Fruit fly (Drosophila melanogaster) whole organism, embryonic: ENCODE measurements around the gene yps.

Source experiments
- Abd-B ChIP-seq: fragments of 200-800 bp; sonication (Bioruptor generic); optimal IDR thresholded peaks from 2 replicates; lab custom pipeline; 2018; ENCODE audit warnings: missing biosample characterization, mild to moderate bottlenecking, missing genetic modification characterization, moderate library complexity
- Antp ChIP-seq: fragments of 200-800 bp; sonication (Bioruptor generic); optimal IDR thresholded peaks from 3 replicates; lab custom pipeline; 2016; ENCODE audit warnings: missing biosample characterization, missing genetic modification characterization
- Atf-2 ChIP-seq: fragments of 200-800 bp; sonication (Bioruptor generic); optimal IDR thresholded peaks from 2 replicates; lab custom pipeline; 2016; ENCODE audit warnings: missing biosample characterization, missing genetic modification characterization
- Awh ChIP-seq: fragments of 200-800 bp; sonication (Bioruptor generic); IDR thresholded peaks from 2 replicates; pipeline ENCODE4, ENCODE4 v1.3.6; 2022; ENCODE audit warnings: missing biosample characterization, missing genetic modification characterization
- B-H2 ChIP-seq: fragments of 200-800 bp; sonication (Bioruptor generic); optimal IDR thresholded peaks from 2 replicates; lab custom pipeline; 2018; ENCODE audit warnings: missing biosample characterization, mild to moderate bottlenecking, missing genetic modification characterization
- CG10543 ChIP-seq: fragments of 200-800 bp; sonication (Bioruptor generic); optimal IDR thresholded peaks from 3 replicates; lab custom pipeline; 2017; ENCODE audit warnings: missing biosample characterization, mild to moderate bottlenecking, missing genetic modification characterization, moderate library complexity
- CG11085 ChIP-seq: fragments of 200-800 bp; sonication (Bioruptor generic); IDR thresholded peaks from 2 replicates; pipeline ENCODE4 v1.3.6; 2022; ENCODE audit warnings: missing biosample characterization, missing genetic modification characterization
- CG12104 ChIP-seq: fragments of 200-800 bp; sonication (Bioruptor generic); optimal IDR thresholded peaks from 3 replicates; lab custom pipeline; 2016; ENCODE audit warnings: missing biosample characterization, missing genetic modification characterization
- CG12299 ChIP-seq: fragments of 200-800 bp; sonication (Bioruptor generic); optimal IDR thresholded peaks from 2 replicates; lab custom pipeline; 2018; ENCODE audit warnings: missing biosample characterization, mild to moderate bottlenecking, missing genetic modification characterization
- CG13775 ChIP-seq: fragments of 200-800 bp; sonication (Bioruptor generic); optimal IDR thresholded peaks from 3 replicates; lab custom pipeline; 2017; ENCODE audit warnings: missing biosample characterization, mild to moderate bottlenecking, missing genetic modification characterization
- CG14710 ChIP-seq: fragments of 200-800 bp; sonication (Bioruptor generic); optimal IDR thresholded peaks from 3 replicates; lab custom pipeline; 2019; ENCODE audit warnings: missing biosample characterization, mild to moderate bottlenecking, missing genetic modification characterization, moderate library complexity
- CG1529 ChIP-seq: fragments of 200-800 bp; sonication (Bioruptor generic); optimal IDR thresholded peaks from 3 replicates; lab custom pipeline; 2018; ENCODE audit warnings: missing biosample characterization, missing genetic modification characterization
- CG16813 ChIP-seq: fragments of 200-800 bp; sonication (Bioruptor generic); IDR thresholded peaks from 3 replicates; pipeline ENCODE4 v1.3.6; 2022; ENCODE audit warnings: missing biosample characterization, missing genetic modification characterization; ENCODE audit not compliant: partially characterized antibody
- CG17385 ChIP-seq: fragments of 200-800 bp; sonication (Bioruptor generic); optimal IDR thresholded peaks from 3 replicates; lab custom pipeline; 2018; ENCODE audit warnings: missing biosample characterization, mild to moderate bottlenecking, missing genetic modification characterization
- CG17568 ChIP-seq: fragments of 200-800 bp; sonication (Bioruptor generic); optimal IDR thresholded peaks from 2 replicates; lab custom pipeline; 2018; ENCODE audit warnings: missing biosample characterization, mild to moderate bottlenecking, missing genetic modification characterization, moderate library complexity
- CG2678 ChIP-seq: fragments of 200-800 bp; sonication (Bioruptor generic); optimal IDR thresholded peaks from 3 replicates; lab custom pipeline; 2019; ENCODE audit warnings: missing biosample characterization, mild to moderate bottlenecking, missing genetic modification characterization, moderate library complexity
- CG3065 ChIP-seq: fragments of 200-800 bp; sonication (Bioruptor generic); optimal IDR thresholded peaks from 2 replicates; lab custom pipeline; 2016; ENCODE audit warnings: missing biosample characterization, missing genetic modification characterization
- CG31388 ChIP-seq: fragments of 200-800 bp; sonication (Bioruptor generic); optimal IDR thresholded peaks from 2 replicates; lab custom pipeline; 2016; ENCODE audit warnings: missing biosample characterization, missing genetic modification characterization
- CG33557 ChIP-seq: fragments of 200-800 bp; sonication (Bioruptor generic); optimal IDR thresholded peaks from 2 replicates; lab custom pipeline; 2019; ENCODE audit warnings: missing biosample characterization, mild to moderate bottlenecking, missing genetic modification characterization, moderate library complexity
- CG4730 ChIP-seq: fragments of 200-800 bp; sonication (Bioruptor generic); IDR thresholded peaks from 2 replicates; pipeline ENCODE4 v1.3.6; 2022; ENCODE audit warnings: missing biosample characterization, missing genetic modification characterization
- CG6813 ChIP-seq: fragments of 200-800 bp; sonication (Bioruptor generic); optimal IDR thresholded peaks from 2 replicates; lab custom pipeline; 2017; ENCODE audit warnings: missing biosample characterization, missing genetic modification characterization, mild to moderate bottlenecking, moderate library complexity, missing genetic modification reagents
- CG7839 ChIP-seq: fragments of 200-800 bp; sonication (Bioruptor generic); optimal IDR thresholded peaks from 3 replicates; lab custom pipeline; 2018; ENCODE audit warnings: missing biosample characterization, mild to moderate bottlenecking, missing genetic modification characterization, moderate library complexity
- CG8281 ChIP-seq: fragments of 200-800 bp; sonication (Bioruptor generic); optimal IDR thresholded peaks from 2 replicates; lab custom pipeline; 2018; ENCODE audit warnings: missing biosample characterization, mild to moderate bottlenecking, missing genetic modification characterization, moderate library complexity
- D19A ChIP-seq: fragments of 200-800 bp; optimal IDR thresholded peaks from 3 replicates; lab custom pipeline; 2019; ENCODE audit warnings: missing biosample characterization, mild to moderate bottlenecking, missing genetic modification characterization, moderate library complexity
- Dbx ChIP-seq: fragments of 200-800 bp; sonication (Bioruptor generic); IDR thresholded peaks from 3 replicates; pipeline ENCODE4 v1.3.6; 2022; ENCODE audit warnings: missing biosample characterization, missing genetic modification characterization
- Dip2 ChIP-seq: fragments of 200-800 bp; sonication (Bioruptor generic); IDR thresholded peaks from 2 replicates; pipeline ENCODE4 v1.3.6; 2022; ENCODE audit warnings: missing biosample characterization, missing genetic modification characterization
- Eip74EF ChIP-seq, 2 experiments: fragments of 200-800 bp in 1 of 2; fragments of >200 bp in 1 of 2; sonication (Bioruptor generic) in 1 of 2; optimal IDR thresholded peaks; 2 replicates each; lab custom pipeline; 2017 to 2019; ENCODE audit warnings: missing biosample characterization in 2 of 2, missing genetic modification characterization in 2 of 2, mild to moderate bottlenecking in 1 of 2, moderate library complexity in 1 of 2
- Ets97D ChIP-seq: fragments of 200-800 bp; sonication (Bioruptor generic); optimal IDR thresholded peaks from 3 replicates; lab custom pipeline; 2016; ENCODE audit warnings: missing biosample characterization, missing genetic modification characterization
- Fer3 ChIP-seq: fragments of 200-800 bp; sonication (Bioruptor generic); optimal IDR thresholded peaks from 2 replicates; lab custom pipeline; 2018; ENCODE audit warnings: missing biosample characterization, mild to moderate bottlenecking, missing genetic modification characterization, moderate library complexity
- H2.0 ChIP-seq: fragments of 200-800 bp; sonication (Bioruptor generic); IDR thresholded peaks from 2 replicates; pipeline ENCODE4 v1.3.6; 2022; ENCODE audit warnings: missing biosample characterization, missing genetic modification characterization
- Kr ChIP-seq: fragments of 200-800 bp; sonication (Bioruptor generic); optimal IDR thresholded peaks from 2 replicates; lab custom pipeline; 2017; ENCODE audit warnings: missing biosample characterization, mild to moderate bottlenecking, missing genetic modification characterization
- Mad ChIP-seq: fragments of 200-800 bp; sonication (Bioruptor generic); optimal IDR thresholded peaks from 2 replicates; lab custom pipeline; 2016; ENCODE audit warnings: missing biosample characterization, missing genetic modification characterization
- Nf-YC ChIP-seq: fragments of 200-800 bp; optimal IDR thresholded peaks from 3 replicates; lab custom pipeline; 2019; ENCODE audit warnings: missing biosample characterization, mild to moderate bottlenecking, missing genetic modification characterization, moderate library complexity
- Oli ChIP-seq: fragments of 200-800 bp; sonication (Bioruptor generic); optimal IDR thresholded peaks from 2 replicates; lab custom pipeline; 2018; ENCODE audit warnings: missing biosample characterization, mild to moderate bottlenecking, missing genetic modification characterization, moderate library complexity
- Opbp ChIP-seq: fragments of 200-800 bp; sonication (Bioruptor generic); IDR thresholded peaks from 3 replicates; pipeline ENCODE4 v1.3.6; 2022; ENCODE audit warnings: missing biosample characterization, missing genetic modification characterization; ENCODE audit not compliant: partially characterized antibody
- Ptx1 ChIP-seq: fragments of 200-800 bp; sonication (Bioruptor generic); IDR thresholded peaks from 2 replicates; pipeline ENCODE4 v1.3.6; 2022; ENCODE audit warnings: missing biosample characterization, missing genetic modification characterization
- Scr ChIP-seq: fragments of 200-800 bp; sonication (Bioruptor generic); IDR thresholded peaks from 2 replicates; pipeline ENCODE4 v1.3.6; 2022; ENCODE audit warnings: missing biosample characterization, missing genetic modification characterization; ENCODE audit not compliant: partially characterized antibody
- cwo ChIP-seq: fragments of 200-800 bp; sonication (Bioruptor generic); optimal IDR thresholded peaks from 3 replicates; lab custom pipeline; 2017; ENCODE audit warnings: missing biosample characterization, missing genetic modification characterization, mild to moderate bottlenecking, moderate library complexity, missing genetic modification reagents
- gsb-n ChIP-seq: fragments of 200-800 bp; sonication (Bioruptor generic); optimal IDR thresholded peaks from 3 replicates; lab custom pipeline; 2018; ENCODE audit warnings: missing biosample characterization, mild to moderate bottlenecking, missing genetic modification characterization
- insv ChIP-seq, 2 experiments: fragments of 200-800 bp; sonication (Bioruptor generic); optimal IDR thresholded peaks; 3 replicates each; lab custom pipeline; 2016 to 2018; ENCODE audit warnings: missing biosample characterization in 2 of 2, missing genetic modification characterization in 2 of 2
- jumu ChIP-seq: fragments of 200-800 bp; sonication (Bioruptor generic); optimal IDR thresholded peaks from 3 replicates; lab custom pipeline; 2016; ENCODE audit warnings: missing biosample characterization, missing genetic modification characterization
- nom ChIP-seq: fragments of 200-800 bp; sonication (Bioruptor generic); optimal IDR thresholded peaks from 2 replicates; lab custom pipeline; 2017; ENCODE audit warnings: missing biosample characterization, missing genetic modification characterization, mild to moderate bottlenecking, moderate library complexity, missing genetic modification reagents
- prd ChIP-seq, 3 experiments: fragments of >200 bp in 2 of 3; fragments of 200-800 bp in 1 of 3; sonication (Bioruptor generic) in 1 of 3; optimal IDR thresholded peaks in 2 of 3; IDR thresholded peaks in 1 of 3; 2 replicates in 2 of 3; 3 replicates in 1 of 3; pipeline versions ENCODE4 v1.3.6 to Lab custom; 2017 to 2022; ENCODE audit warnings: missing biosample characterization in 1 of 3, missing genetic modification characterization in 1 of 3
- sens ChIP-seq: fragments of 200-800 bp; sonication (Bioruptor generic); peaks from one replicate; lab custom pipeline; 2016; ENCODE audit warnings: missing biosample characterization, missing genetic modification characterization
- seq ChIP-seq: fragments of 200-800 bp; sonication (Bioruptor generic); IDR thresholded peaks from 2 replicates; pipeline ENCODE4 v1.3.6; 2022; ENCODE audit warnings: missing biosample characterization, missing genetic modification characterization
- sim ChIP-seq: fragments of 200-800 bp; sonication (Bioruptor generic); IDR thresholded peaks from 2 replicates; pipeline ENCODE4 v1.3.6; 2022; ENCODE audit warnings: missing biosample characterization, missing genetic modification characterization
- trem ChIP-seq: fragments of 200-800 bp; optimal IDR thresholded peaks from 3 replicates; lab custom pipeline; 2019; ENCODE audit warnings: missing biosample characterization, mild to moderate bottlenecking, missing genetic modification characterization, moderate library complexity
- vfl ChIP-seq: fragments of 200-800 bp; sonication (Bioruptor generic); optimal IDR thresholded peaks from 2 replicates; lab custom pipeline; 2016; ENCODE audit warnings: missing biosample characterization, missing genetic modification characterization
- vvl ChIP-seq: fragments of 200-800 bp; sonication (Bioruptor generic); IDR thresholded peaks from 2 replicates; pipeline ENCODE4 v1.3.6; 2022; ENCODE audit warnings: missing biosample characterization, missing genetic modification characterization
- wor ChIP-seq: fragments of 200-800 bp; sonication (Bioruptor generic); IDR thresholded peaks from 2 replicates; pipeline ENCODE4 v1.3.6; 2022; ENCODE audit warnings: missing biosample characterization, missing genetic modification characterization

The yps gene

DNA sequence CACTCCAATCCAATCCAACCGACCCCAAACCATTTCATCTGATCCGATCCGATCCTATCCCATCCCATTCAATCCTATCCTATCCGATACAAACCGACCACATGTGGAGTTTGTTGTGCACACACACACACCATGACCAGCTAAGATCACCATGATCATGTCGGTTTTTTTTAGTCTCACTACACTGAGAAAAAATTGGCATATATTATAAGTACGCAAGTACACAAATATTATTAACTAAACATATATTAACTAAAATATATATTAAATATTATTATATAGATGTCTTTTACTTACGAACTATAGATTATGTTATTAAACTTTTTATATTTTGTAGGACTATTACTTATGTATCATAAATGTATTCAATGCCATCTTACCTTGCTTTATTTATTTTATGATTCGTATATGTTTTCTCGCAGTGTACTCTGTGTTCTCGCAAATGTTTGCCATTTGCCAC lies 23.0 kb downstream of the yps start (continued):
- peak; percentile 12 for TF ChIP-seq CG13775 (GFP tag; lab: Kevin White, UChicago)
- no peak for TF ChIP-seq CG3065 (GFP tag; lab: Kevin White, UChicago)
- TF ChIP-seq Eip74EF (GFP tag; optimal IDR thresholded peaks at IDR 0.05; lab: Kevin White, UChicago) = no peak
- TF ChIP-seq CG17568 = no peak
- TF ChIP-seq Nf-YC (tag; lab: Kevin White, UChicago) = no peak
- no peak for TF ChIP-seq vfl (GFP tag; lab: Kevin White, UChicago)
- TF ChIP-seq Fer3 (tag; lab: Kevin White, UChicago) = no peak
- TF ChIP-seq Dbx (GFP tag; lab: Robert Waterston, UW) = no peak
- no peak for TF ChIP-seq CG31388 (GFP tag; lab: Kevin White, UChicago)
- TF ChIP-seq seq (GFP tag; lab: Robert Waterston, UW) = no peak
- TF ChIP-seq CG16813 = no peak
- TF ChIP-seq sim (GFP tag; lab: Robert Waterston, UW) = no peak
- no peak for TF ChIP-seq Abd-B (GFP tag; lab: Kevin White, UChicago)
- TF ChIP-seq CG11085 (GFP tag; lab: Robert Waterston, UW) = 0 out of 2 replicates have a peak, but pooled peaks have one; percentile 12
- TF ChIP-seq D19A (tag; lab: Kevin White, UChicago) = peak; percentile 28
- TF ChIP-seq Opbp (GFP tag; lab: Robert Waterston, UW) = no peak
- no peak for TF ChIP-seq vvl
- no peak for TF ChIP-seq Mad (GFP tag; lab: Kevin White, UChicago)
- TF ChIP-seq jumu (GFP tag; lab: Kevin White, UChicago) = no peak
- TF ChIP-seq Ptx1 (GFP tag; lab: Robert Waterston, UW) = no peak
- TF ChIP-seq Awh = no peak
- TF ChIP-seq CG12104 = no peak
- TF ChIP-seq trem (tag; lab: Kevin White, UChicago) = peak; percentile 56
- no peak for TF ChIP-seq CG33557 (GFP tag; lab: Kevin White, UChicago)
- TF ChIP-seq CG17385 (GFP tag; lab: Kevin White, UChicago) = no peak
- TF ChIP-seq Oli (tag; lab: Kevin White, UChicago) = peak; percentile 26
- TF ChIP-seq Atf-2 (GFP tag; lab: Kevin White, UChicago) = no peak
- TF ChIP-seq CG7839 (tag; lab: Kevin White, UChicago) = peak; percentile 47
- no peak for TF ChIP-seq CG4730 (GFP tag; lab: Robert Waterston, UW)
- TF ChIP-seq H2.0 (GFP tag; lab: Robert Waterston, UW) = no peak
- no peak for TF ChIP-seq CG10543 (GFP tag; lab: Kevin White, UChicago)
- TF ChIP-seq CG6813 (GFP tag; lab: Kevin White, UChicago) = no peak
- TF ChIP-seq Scr (GFP tag; lab: Robert Waterston, UW) = no peak
- TF ChIP-seq Ets97D = no peak
- TF ChIP-seq CG14710 (tag; lab: Kevin White, UChicago) = peak; percentile 49
- no peak for TF ChIP-seq wor (GFP tag; lab: Robert Waterston, UW)
- TF ChIP-seq cwo (GFP tag; lab: Kevin White, UChicago) = no peak
- TF ChIP-seq Kr (GFP tag; lab: Kevin White, UChicago) = peak; percentile 1
- TF ChIP-seq gsb-n (tag; lab: Kevin White, UChicago) = no peak
- peak; percentile 46 for TF ChIP-seq CG2678 (tag; lab: Kevin White, UChicago)
- TF ChIP-seq CG1529 = no peak
- no peak for TF ChIP-seq sens (GFP tag; lab: Kevin White, UChicago)
- TF ChIP-seq nom (GFP tag; lab: Kevin White, UChicago) = peak; percentile 16
- peak in 1 of 2 experiments; percentile 29 for TF ChIP-seq insv (GFP tag; optimal IDR thresholded peaks at IDR 0.05; lab: Kevin White, UChicago)
- TF ChIP-seq prd (optimal IDR thresholded peaks at IDR 0.05; lab: Kevin White, UChicago) = no peak
- TF ChIP-seq prd (GFP tag; IDR thresholded peaks at IDR 0.05; lab: Robert Waterston, UW) = peak; percentile 42; the same call in 1 of the 3 replicates
- no peak for TF ChIP-seq Antp (GFP tag; lab: Kevin White, UChicago)
- no peak for TF ChIP-seq Dip2 (GFP tag; lab: Robert Waterston, UW)
- no peak for TF ChIP-seq CG12299
- TF ChIP-seq B-H2 (GFP tag; lab: Kevin White, UChicago) = no peak
- TF ChIP-seq CG8281 (tag; lab: Kevin White, UChicago) = no peak
